Worm (Caenorhabditis elegans) whole organism, L4 larva: ENCODE results near the gene mpst-2.
A peak's percentile ranks its signal among the peaks of the same experiment; 100 is the strongest.

Source experiments
- F10B5.3 ChIP-seq: sonication (generic microtip); optimal IDR thresholded peaks from 2 replicates; lab custom pipeline; 2016; ENCODE audit warnings: mild to moderate bottlenecking, missing genetic modification characterization, missing compliant biosample characterization
- F26F4.8 ChIP-seq: fragments of 200-800 bp; sonication (Bioruptor generic); conservative IDR thresholded peaks from 2 replicates; pipeline ENCODE4 v1.3.6; 2022; ENCODE audit warnings: missing genetic modification characterization, missing compliant biosample characterization
- F37D6.2 ChIP-seq: sonication (generic microtip); optimal IDR thresholded peaks from 2 replicates; lab custom pipeline; 2016; ENCODE audit warnings: mild to moderate bottlenecking, missing genetic modification characterization, missing compliant biosample characterization
- T20F7.1 ChIP-seq: fragments of 200-800 bp; sonication (Bioruptor generic); optimal IDR thresholded peaks from 2 replicates; lab custom pipeline; 2018; ENCODE audit warnings: mild to moderate bottlenecking, missing genetic modification characterization, missing compliant biosample characterization
- aha-1 ChIP-seq: fragments of 150-350 bp; peaks from one replicate; lab custom pipeline; 2014; ENCODE audit warnings: missing biosample characterization, missing genetic modification characterization
- ceh-20 ChIP-seq: fragments of 200-800 bp; sonication (Bioruptor generic); IDR thresholded peaks from 2 replicates; pipeline ENCODE4 v1.3.6; 2022; ENCODE audit warnings: missing genetic modification reagents, missing genetic modification characterization, missing compliant biosample characterization
- daf-8 ChIP-seq: fragments of 200-800 bp; sonication (Bioruptor generic); IDR thresholded peaks from 2 replicates; pipeline ENCODE4 v1.3.6; 2022; ENCODE audit warnings: missing genetic modification characterization, missing compliant biosample characterization
- fos-1 ChIP-seq: fragments of 150-350 bp; optimal IDR thresholded peaks from 2 replicates; lab custom pipeline; 2014; ENCODE audit warnings: missing biosample characterization, missing genetic modification characterization
- hlh-30 ChIP-seq: sonication (generic microtip); optimal IDR thresholded peaks from 2 replicates; lab custom pipeline; 2017; ENCODE audit warnings: antibody characterized with exemption, mild to moderate bottlenecking, missing genetic modification characterization, missing compliant biosample characterization; ENCODE audit not compliant: insufficient read depth
- lin-1 ChIP-seq: fragments of 200-800 bp; sonication (Bioruptor generic); IDR thresholded peaks from 2 replicates; pipeline ENCODE4 v1.3.6; 2022; ENCODE audit warnings: missing genetic modification reagents, missing genetic modification characterization, missing compliant biosample characterization
- lin-39 ChIP-seq: fragments of 150-350 bp; optimal IDR thresholded peaks from 2 replicates; lab custom pipeline; 2014; ENCODE audit warnings: missing biosample characterization, missing genetic modification reagents, missing genetic modification characterization
- lsy-2 ChIP-seq, 2 experiments: fragments of 150-350 bp in 1 of 2; sonication (generic microtip) in 1 of 2; optimal IDR thresholded peaks; 2 replicates each; lab custom pipeline; 2014 to 2017; ENCODE audit warnings: missing biosample characterization in 2 of 2, missing genetic modification characterization in 2 of 2
- mdl-1 ChIP-seq, 2 experiments: fragments of 150-350 bp in 1 of 2; sonication (generic microtip) in 1 of 2; optimal IDR thresholded peaks; 2 replicates each; lab custom pipeline; 2014 to 2017; ENCODE audit warnings: missing biosample characterization in 2 of 2, missing genetic modification characterization in 2 of 2
- mdt-29 ChIP-seq: fragments of 200-800 bp; sonication (Bioruptor generic); IDR thresholded peaks from 2 replicates; pipeline ENCODE4 v1.3.6; 2022; ENCODE audit warnings: missing genetic modification reagents, missing genetic modification characterization, missing compliant biosample characterization
- mxl-3 ChIP-seq: fragments of 200-800 bp; sonication (Bioruptor generic); optimal IDR thresholded peaks from 2 replicates; lab custom pipeline; 2018; ENCODE audit warnings: mild to moderate bottlenecking, missing genetic modification characterization, missing compliant biosample characterization
- nhr-11 ChIP-seq: fragments of 150-350 bp; optimal IDR thresholded peaks from 2 replicates; lab custom pipeline; 2014; ENCODE audit warnings: missing biosample characterization, missing genetic modification characterization
- nhr-28 ChIP-seq: fragments of 150-350 bp; optimal IDR thresholded peaks from 2 replicates; lab custom pipeline; 2014; ENCODE audit warnings: missing biosample characterization, missing genetic modification characterization
- sdz-12 ChIP-seq: fragments of 200-800 bp; sonication (Bioruptor generic); optimal IDR thresholded peaks from 2 replicates; lab custom pipeline; 2018; ENCODE audit warnings: mild to moderate bottlenecking, missing genetic modification characterization, missing compliant biosample characterization
- unc-62 ChIP-seq, 3 experiments: fragments of 150-350 bp in 1 of 3; sonication (generic microtip); optimal IDR thresholded peaks in 2 of 3; peaks in 1 of 3; 1 replicate in 1 of 3; 2 replicates in 2 of 3; lab custom pipeline; 2014 to 2017; ENCODE audit warnings: missing biosample characterization in 3 of 3, missing genetic modification characterization in 3 of 3, missing genetic modification reagents in 3 of 3, missing genotype in 1 of 3
- vab-7 ChIP-seq: fragments of 200-800 bp; sonication (Bioruptor generic); IDR thresholded peaks from 2 replicates; pipeline ENCODE4 v1.3.6; 2022; ENCODE audit warnings: missing genetic modification reagents, missing genetic modification characterization, missing compliant biosample characterization
- zfp-3 ChIP-seq: fragments of 200-800 bp; sonication (Bioruptor generic); conservative IDR thresholded peaks from 2 replicates; pipeline ENCODE4 v1.3.6; 2022; ENCODE audit warnings: missing genetic modification reagents, missing genetic modification characterization, missing compliant biosample characterization

Gene mpst-2

ce11 chrV:14847291-14847915 is 45.9 kb downstream of the mpst-2 start, which contains the start of gene ret-1 (continued):
- TF ChIP-seq T20F7.1: no peak
- TF ChIP-seq lsy-2 (tag; optimal IDR thresholded peaks at IDR 0.05; lab: Kevin White, UChicago): peak in 1 of 2 experiments; percentile 8
- no peak for TF ChIP-seq F10B5.3
- TF ChIP-seq mdl-1 (tag; optimal IDR thresholded peaks at IDR 0.05; lab: Kevin White, UChicago): peak in 1 of 2 experiments; percentile 44
- no peak for TF ChIP-seq fos-1 (tag; lab: Kevin White, UChicago)
- peak; percentile 27; the same call in 1 of the 2 replicates for TF ChIP-seq vab-7 (GFP tag; lab: Robert Waterston, UW)
- TF ChIP-seq hlh-30 (tag; lab: Kevin White, UChicago): peak; percentile 90
- TF ChIP-seq mxl-3 (GFP tag; lab: Kevin White, UChicago): no peak
- TF ChIP-seq ceh-20 (GFP tag; lab: Robert Waterston, UW): 0 out of 2 replicates have a peak, but pooled peaks have one; percentile 25
- TF ChIP-seq aha-1 (tag; lab: Kevin White, UChicago): no peak
- TF ChIP-seq lin-1 (GFP tag; lab: Robert Waterston, UW): no peak
- TF ChIP-seq lin-39: no peak
- TF ChIP-seq F26F4.8: no peak
- TF ChIP-seq daf-8 (GFP tag; lab: Robert Waterston, UW): no peak
- TF ChIP-seq nhr-28 (tag; lab: Kevin White, UChicago): no peak
- TF ChIP-seq zfp-3 (GFP tag; lab: Robert Waterston, UW): peak; percentile 55; the same call in 1 of the 2 replicates
- TF ChIP-seq unc-62 (GFP tag; optimal IDR thresholded peaks at IDR 0.05 in 1 of 2; lab: Kevin White, UChicago): no peak
- no peak for TF ChIP-seq unc-62 (tag; optimal IDR thresholded peaks at IDR 0.05; lab: Kevin White, UChicago)
- TF ChIP-seq nhr-11 (tag; lab: Kevin White, UChicago): peak; percentile 52

- TF ChIP-seq unc-62 (GFP tag; optimal IDR thresholded peaks at IDR 0.05 in 1 of 2; lab: Kevin White, UChicago) (peak in 1 of 2 experiments; percentile 94), unc-62 (tag; optimal IDR thresholded peaks at IDR 0.05; lab: Kevin White, UChicago) (no peak), mdt-29 (GFP tag; lab: Robert Waterston, UW) (no peak), sdz-12 (no peak), F37D6.2 (no peak)
- TF ChIP-seq, all 104 proteins: peak for 1
These were observed 51.6 kb downstream of the mpst-2 start for ce11 chrV:14841660-14842059.
